Worm (Caenorhabditis elegans) whole organism, L3 larva: ENCODE measurements around the gene dyf-2.

Experiments used
- ZK546.5 ChIP-seq: sonication (generic microtip); optimal IDR thresholded peaks from 2 replicates; lab custom pipeline; 2017; ENCODE audit warnings: missing biosample characterization, missing genetic modification characterization
- ama-1 ChIP-seq: fragments of 150-350 bp; optimal IDR thresholded peaks from 2 replicates; lab custom pipeline; 2018
- ceh-28 ChIP-seq: fragments of 150-350 bp; optimal IDR thresholded peaks from 2 replicates; lab custom pipeline; 2014; ENCODE audit warnings: missing biosample characterization, missing genetic modification reagents, missing genetic modification characterization
- ceh-82 ChIP-seq: fragments of 150-350 bp; optimal IDR thresholded peaks from 2 replicates; lab custom pipeline; 2014; ENCODE audit warnings: missing biosample characterization, missing genetic modification characterization
- egl-27 ChIP-seq: sonication (generic microtip); optimal IDR thresholded peaks from 4 replicates; lab custom pipeline; 2017; ENCODE audit warnings: missing biosample characterization, missing genetic modification reagents, missing genetic modification characterization
- elt-2 ChIP-seq: sonication (generic microtip); optimal IDR thresholded peaks from 2 replicates; lab custom pipeline; 2016; ENCODE audit warnings: missing genetic modification reagents, mild to moderate bottlenecking, missing genetic modification characterization, missing compliant biosample characterization
- jun-1 ChIP-seq: fragments of 150-350 bp; optimal IDR thresholded peaks from 2 replicates; lab custom pipeline; 2014; ENCODE audit warnings: missing biosample characterization, missing genetic modification reagents, missing genetic modification characterization
- lin-39 ChIP-seq: fragments of 150-350 bp; optimal IDR thresholded peaks from 2 replicates; lab custom pipeline; 2018; ENCODE audit warnings: missing biosample characterization, missing genetic modification reagents, missing genetic modification characterization
- mml-1 ChIP-seq: fragments of 150-350 bp; sonication (generic microtip); optimal IDR thresholded peaks from 3 replicates; lab custom pipeline; 2014; ENCODE audit warnings: missing biosample characterization, missing genetic modification characterization
- nhr-11 ChIP-seq: fragments of 150-350 bp; optimal IDR thresholded peaks from 2 replicates; lab custom pipeline; 2014; ENCODE audit warnings: missing biosample characterization, missing genetic modification characterization
- nhr-76 ChIP-seq: fragments of 150-350 bp; sonication (generic microtip); optimal IDR thresholded peaks from 5 replicates; lab custom pipeline; 2014; ENCODE audit warnings: missing biosample characterization, missing genetic modification characterization
- pha-4 ChIP-seq: fragments of 150-350 bp; optimal IDR thresholded peaks from 2 replicates; lab custom pipeline; 2014; ENCODE audit warnings: missing biosample characterization, missing genetic modification reagents, missing genetic modification characterization
- zag-1 ChIP-seq: fragments of 150-350 bp; optimal IDR thresholded peaks from 2 replicates; lab custom pipeline; 2014; ENCODE audit warnings: missing biosample characterization, missing genetic modification characterization

dyf-2 gene

ce11 chrIII:13625650-13626430, 60.4 kb downstream of the dyf-2 start:
- peak; percentile 58 for TF ChIP-seq ama-1
- no peak for TF ChIP-seq zag-1 (tag; lab: Kevin White, UChicago)
- TF ChIP-seq elt-2 (tag; lab: Kevin White, UChicago): peak; percentile 30
- no peak for TF ChIP-seq mml-1 (tag; lab: Kevin White, UChicago)
- TF ChIP-seq lin-39 (tag; lab: Kevin White, UChicago): no peak
- no peak for TF ChIP-seq egl-27
- TF ChIP-seq nhr-11 (tag; lab: Kevin White, UChicago): no peak
- no peak for TF ChIP-seq nhr-76 (tag; lab: Kevin White, UChicago)
- TF ChIP-seq jun-1 (tag; lab: Kevin White, UChicago): no peak
- TF ChIP-seq ceh-28 (tag; lab: Kevin White, UChicago): peak; percentile 6
- TF ChIP-seq ceh-82 (tag; lab: Kevin White, UChicago): no peak
- no peak for TF ChIP-seq pha-4
- TF ChIP-seq ZK546.5 (tag; lab: Kevin White, UChicago): no peak
- TF ChIP-seq, all 47 proteins: peak for 3
